Worm (Caenorhabditis elegans) whole organism, L1 larva: Measurements from ENCODE around the gene acox-1.5.

Experiments used
- C34B4.2 ChIP-seq: sonication (generic microtip); optimal IDR thresholded peaks from 2 replicates; lab custom pipeline; 2017; ENCODE audit warnings: mild to moderate bottlenecking, missing genetic modification characterization, missing compliant biosample characterization
- F16B12.6 ChIP-seq: fragments of 150-350 bp; optimal IDR thresholded peaks from 2 replicates; lab custom pipeline; 2014; ENCODE audit warnings: missing biosample characterization, missing genetic modification characterization
- alr-1 ChIP-seq: fragments of 200-800 bp; sonication (Bioruptor generic); optimal IDR thresholded peaks from 2 replicates; lab custom pipeline; 2018; ENCODE audit warnings: borderline replicate concordance, mild to moderate bottlenecking, missing genetic modification characterization, missing compliant biosample characterization
- aly-2 ChIP-seq: fragments of 150-350 bp; optimal IDR thresholded peaks from 2 replicates; lab custom pipeline; 2014; ENCODE audit warnings: missing biosample characterization, missing genetic modification characterization
- ceh-63 ChIP-seq: fragments of 200-800 bp; sonication (Bioruptor generic); optimal IDR thresholded peaks from 2 replicates; lab custom pipeline; 2018; ENCODE audit warnings: mild to moderate bottlenecking, missing genetic modification characterization, missing compliant biosample characterization
- ceh-88 ChIP-seq: fragments of 200-800 bp; sonication (Bioruptor generic); IDR thresholded peaks from 2 replicates; pipeline ENCODE4 v1.3.6; 2022; ENCODE audit warnings: missing genetic modification characterization, missing compliant biosample characterization
- ces-1 ChIP-seq: fragments of 150-350 bp; optimal IDR thresholded peaks from 2 replicates; lab custom pipeline; 2014; ENCODE audit warnings: missing biosample characterization, missing genetic modification reagents, missing genetic modification characterization
- efl-3 ChIP-seq: fragments of 200-800 bp; sonication (Bioruptor generic); optimal IDR thresholded peaks from 2 replicates; lab custom pipeline; 2018; ENCODE audit warnings: mild to moderate bottlenecking, missing genetic modification characterization, missing compliant biosample characterization
- egl-27 ChIP-seq, 2 experiments: fragments of 150-350 bp in 1 of 2; sonication (generic microtip); optimal IDR thresholded peaks; 3 replicates each; lab custom pipeline; 2017 to 2018; ENCODE audit warnings: missing biosample characterization in 2 of 2, missing genetic modification characterization in 2 of 2, missing genetic modification reagents in 2 of 2
- elt-2 ChIP-seq: sonication (generic microtip); optimal IDR thresholded peaks from 2 replicates; lab custom pipeline; 2016; ENCODE audit warnings: missing genetic modification characterization, mild to moderate bottlenecking, inconsistent platforms, missing compliant biosample characterization, missing genetic modification reagents
- ets-5 ChIP-seq: fragments of 200-800 bp; sonication (Bioruptor generic); IDR thresholded peaks from 2 replicates; pipeline ENCODE4 v1.3.6; 2022; ENCODE audit warnings: missing genetic modification characterization, missing compliant biosample characterization
- fkh-10 ChIP-seq: sonication (generic microtip); optimal IDR thresholded peaks from 2 replicates; lab custom pipeline; 2017; ENCODE audit warnings: missing biosample characterization, missing genetic modification reagents, missing genetic modification characterization
- fkh-4 ChIP-seq: sonication (generic microtip); optimal IDR thresholded peaks from 2 replicates; lab custom pipeline; 2016; ENCODE audit warnings: missing compliant biosample characterization, missing genetic modification characterization, borderline replicate concordance
- fkh-8 ChIP-seq: sonication (generic microtip); optimal IDR thresholded peaks from 2 replicates; lab custom pipeline; 2016; ENCODE audit warnings: mild to moderate bottlenecking, missing genetic modification characterization, missing compliant biosample characterization
- grh-1 ChIP-seq: fragments of 200-800 bp; sonication (Bioruptor generic); IDR thresholded peaks from 2 replicates; pipeline ENCODE4 v1.3.6; 2022; ENCODE audit warnings: missing genetic modification reagents, missing genetic modification characterization, missing compliant biosample characterization
- hpl-2 ChIP-seq: fragments of 150-350 bp; optimal IDR thresholded peaks from 2 replicates; lab custom pipeline; 2014; ENCODE audit warnings: missing biosample characterization, missing genetic modification reagents, missing genetic modification characterization
- jun-1 ChIP-seq: fragments of 150-350 bp; optimal IDR thresholded peaks from 2 replicates; lab custom pipeline; 2014; ENCODE audit warnings: missing biosample characterization, missing genetic modification reagents, missing genetic modification characterization
- lin-13 ChIP-seq: fragments of 150-350 bp; optimal IDR thresholded peaks from 2 replicates; lab custom pipeline; 2014; ENCODE audit warnings: missing biosample characterization, missing genetic modification reagents, missing genetic modification characterization
- lin-14 ChIP-seq: fragments of 200-800 bp; sonication (Bioruptor generic); optimal IDR thresholded peaks from 2 replicates; lab custom pipeline; 2018; ENCODE audit warnings: mild to moderate bottlenecking, missing genetic modification characterization, moderate library complexity, missing compliant biosample characterization
- lsy-2 ChIP-seq, 2 experiments: fragments of 150-350 bp; optimal IDR thresholded peaks; 2 replicates each; lab custom pipeline; 2014; ENCODE audit warnings: missing biosample characterization in 2 of 2, missing genetic modification characterization in 2 of 2
- mab-9 ChIP-seq: fragments of 200-800 bp; sonication (Bioruptor generic); IDR thresholded peaks from 2 replicates; pipeline ENCODE4 v1.3.6; 2022; ENCODE audit warnings: missing genetic modification reagents, missing genetic modification characterization, missing compliant biosample characterization
- nhr-12 ChIP-seq: sonication (generic microtip); optimal IDR thresholded peaks from 2 replicates; lab custom pipeline; 2017; ENCODE audit warnings: missing biosample characterization, missing genetic modification characterization
- nhr-19 ChIP-seq: fragments of 200-800 bp; sonication (Bioruptor generic); conservative IDR thresholded peaks from 2 replicates; pipeline ENCODE4 v1.3.6; 2022; ENCODE audit warnings: missing genetic modification characterization, missing compliant biosample characterization
- nhr-237 ChIP-seq: fragments of 150-350 bp; optimal IDR thresholded peaks from 2 replicates; lab custom pipeline; 2014; ENCODE audit warnings: missing biosample characterization, missing genetic modification characterization
- nhr-47 ChIP-seq: sonication (generic microtip); optimal IDR thresholded peaks from 2 replicates; lab custom pipeline; 2016; ENCODE audit warnings: mild to moderate bottlenecking, missing genetic modification characterization, moderate library complexity, missing compliant biosample characterization
- nhr-77 ChIP-seq: fragments of 150-350 bp; optimal IDR thresholded peaks from 2 replicates; lab custom pipeline; 2014; ENCODE audit warnings: missing biosample characterization, missing genetic modification characterization
- pag-3 ChIP-seq: sonication (generic microtip); optimal IDR thresholded peaks from 2 replicates; lab custom pipeline; 2017; ENCODE audit warnings: missing genetic modification characterization, mild to moderate bottlenecking, missing compliant biosample characterization, antibody characterized with exemption, borderline replicate concordance; ENCODE audit not compliant: insufficient read depth
- pax-3 ChIP-seq: fragments of 200-800 bp; sonication (Bioruptor generic); optimal IDR thresholded peaks from 2 replicates; lab custom pipeline; 2018; ENCODE audit warnings: mild to moderate bottlenecking, missing genetic modification characterization, moderate library complexity, missing compliant biosample characterization
- rnt-1 ChIP-seq: sonication (generic microtip); optimal IDR thresholded peaks from 2 replicates; lab custom pipeline; 2016; ENCODE audit warnings: mild to moderate bottlenecking, missing genetic modification characterization, moderate library complexity, missing compliant biosample characterization
- tbx-2 ChIP-seq: sonication (generic microtip); optimal IDR thresholded peaks from 2 replicates; lab custom pipeline; 2016; ENCODE audit warnings: missing genetic modification characterization, missing compliant biosample characterization
- tlp-1 ChIP-seq: fragments of 150-350 bp; optimal IDR thresholded peaks from 2 replicates; lab custom pipeline; 2014; ENCODE audit warnings: missing biosample characterization, missing genetic modification characterization
- unc-130 ChIP-seq: fragments of 150-350 bp; optimal IDR thresholded peaks from 2 replicates; lab custom pipeline; 2017; ENCODE audit warnings: missing biosample characterization, missing genetic modification characterization, inconsistent platforms
- unc-86 ChIP-seq: sonication (generic microtip); optimal IDR thresholded peaks from 2 replicates; lab custom pipeline; 2016; ENCODE audit warnings: missing genetic modification characterization, missing compliant biosample characterization
- zip-4 ChIP-seq: fragments of 200-800 bp; sonication (Bioruptor generic); optimal IDR thresholded peaks from 2 replicates; lab custom pipeline; 2018; ENCODE audit warnings: mild to moderate bottlenecking, missing genetic modification characterization, moderate library complexity, missing compliant biosample characterization
- ztf-4 ChIP-seq: fragments of 150-350 bp; optimal IDR thresholded peaks from 2 replicates; lab custom pipeline; 2014; ENCODE audit warnings: missing biosample characterization, missing genetic modification characterization

acox-1.5 gene

DNA sequence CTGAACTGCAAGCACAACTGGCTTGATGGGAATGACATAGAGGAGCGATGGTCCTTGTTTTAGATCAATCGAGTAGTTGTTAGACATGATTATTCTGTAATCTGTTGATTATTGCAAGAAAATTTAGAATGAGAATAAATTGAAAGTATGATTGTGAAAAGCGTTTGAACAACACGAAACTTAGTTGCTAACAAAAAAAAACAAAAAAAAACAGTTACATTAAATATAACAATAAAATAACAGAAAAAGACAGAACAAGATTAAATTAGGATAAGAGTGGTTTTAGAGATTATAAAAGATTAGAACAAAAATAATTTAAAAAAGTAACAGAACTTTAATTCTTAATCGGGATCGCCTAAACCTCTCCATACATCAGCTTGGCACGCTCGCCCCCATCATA lies 28.8 kb downstream of the acox-1.5 start, which contains the start of gene C48B4.9:
Gene C48B4.9, minus strand, starts transcription at position 101 of the 400 bp plus-strand sequence.
- TF ChIP-seq mab-9 (GFP tag; lab: Robert Waterston, UW) (no peak), lin-14 (GFP tag; lab: Kevin White, UChicago) (no peak), pax-3 (tag; lab: Kevin White, UChicago) (no peak), ceh-88 (GFP tag; lab: Robert Waterston, UW) (no peak), alr-1 (no peak), nhr-47 (tag; lab: Kevin White, UChicago) (no peak), ces-1 (GFP tag; lab: Kevin White, UChicago) (no peak), ceh-63 (GFP tag; lab: Kevin White, UChicago) (no peak), grh-1 (GFP tag; lab: Robert Waterston, UW) (no peak), F16B12.6 (tag; lab: Kevin White, UChicago) (no peak), zip-4 (no peak), unc-86 (tag; lab: Kevin White, UChicago) (no peak)
- TF ChIP-seq, all 84 proteins: peak for 0

ce11 chrIII:9561158-9561557 lies 30.8 kb downstream of the acox-1.5 start, which contains the start of gene C48B4.8:
Gene C48B4.8 (minus strand): TSS chrIII:9561258.
- TF ChIP-seq fkh-8 (tag; lab: Kevin White, UChicago) (no peak), rnt-1 (tag; lab: Kevin White, UChicago) (no peak), tbx-2 (tag; lab: Kevin White, UChicago) (no peak), aly-2 (tag; lab: Kevin White, UChicago) (no peak), pag-3 (tag; lab: Kevin White, UChicago) (no peak), F16B12.6 (tag; lab: Kevin White, UChicago) (no peak), egl-27 (tag; optimal IDR thresholded peaks at IDR 0.05; lab: Kevin White, UChicago) (no peak), nhr-237 (no peak)

ce11 chrIII:9559381-9559881 lies 32.6 kb downstream of the acox-1.5 start, which contains the start of gene C48B4.7:
Gene C48B4.7 (minus strand): TSS chrIII:9559431.
- no peak for TF ChIP-seq fkh-4
- TF ChIP-seq zip-4: no peak
- no peak for TF ChIP-seq nhr-12 (tag; lab: Kevin White, UChicago)
- TF ChIP-seq lin-13 (GFP tag; lab: Kevin White, UChicago): no peak
- TF ChIP-seq fkh-10: no peak
- TF ChIP-seq, all 84 proteins: peak for 0

DNA sequence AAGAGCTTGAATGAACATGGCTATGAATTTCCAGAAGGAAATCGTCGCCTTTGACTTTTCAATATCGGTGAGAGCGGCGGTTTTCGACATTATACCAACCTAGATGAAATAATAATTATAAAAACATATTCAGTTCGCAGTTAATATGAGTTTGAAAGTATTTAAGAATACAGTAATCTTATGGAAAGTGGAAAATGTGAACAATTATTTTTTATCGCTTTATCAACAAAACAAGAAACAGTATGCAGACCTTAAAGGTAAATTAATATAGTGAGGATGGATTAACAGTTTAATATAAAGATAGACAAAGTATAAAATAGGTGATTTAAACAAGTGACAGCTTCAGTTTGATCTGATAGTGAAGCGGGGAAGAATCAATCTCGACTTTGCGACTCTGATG lies 33.5 kb downstream of the acox-1.5 start, which contains the start of gene C48B4.6:
Gene C48B4.6, minus strand, starts transcription at position 101 of the 400 bp plus-strand sequence.
- TF ChIP-seq fkh-4 (no peak), efl-3 (GFP tag; lab: Kevin White, UChicago) (no peak), grh-1 (GFP tag; lab: Robert Waterston, UW) (no peak), hpl-2 (GFP tag; lab: Kevin White, UChicago) (no peak), nhr-19 (GFP tag; lab: Robert Waterston, UW) (no peak), egl-27 (tag; optimal IDR thresholded peaks at IDR 0.05; lab: Kevin White, UChicago) (no peak), ztf-4 (no peak), tlp-1 (tag; lab: Kevin White, UChicago) (no peak), elt-2 (tag; lab: Kevin White, UChicago) (no peak), ceh-88 (GFP tag; lab: Robert Waterston, UW) (no peak), ets-5 (GFP tag; lab: Robert Waterston, UW) (no peak), C34B4.2 (no peak), lsy-2 (tag; optimal IDR thresholded peaks at IDR 0.05; lab: Kevin White, UChicago) (no peak), nhr-77 (tag; lab: Kevin White, UChicago) (no peak), jun-1 (tag; lab: Kevin White, UChicago) (no peak), unc-130 (no peak)
- TF ChIP-seq, all 84 proteins: peak for 0
